Worm (Caenorhabditis elegans): Measurements from ENCODE around the gene Y6E2A.7.

- TF ChIP-seq rcor-1 (GFP tag; IDR thresholded peaks at IDR 0.05) = no peak
- TF ChIP-seq ets-4 (GFP tag; optimal IDR thresholded peaks at IDR 0.05) = no peak
- no peak for TF ChIP-seq C17E4.6 (GFP tag; IDR thresholded peaks at IDR 0.05)
- no peak for TF ChIP-seq bed-1 (GFP tag; IDR thresholded peaks at IDR 0.05)
Observed at ce11 chrV:15735720-15736119, 16.1 kb downstream of the Y6E2A.7 start, which contains the start of gene str-27.

All from whole organism, young adult.